Worm (Caenorhabditis elegans): ENCODE results near the gene gba-4.

DNA sequence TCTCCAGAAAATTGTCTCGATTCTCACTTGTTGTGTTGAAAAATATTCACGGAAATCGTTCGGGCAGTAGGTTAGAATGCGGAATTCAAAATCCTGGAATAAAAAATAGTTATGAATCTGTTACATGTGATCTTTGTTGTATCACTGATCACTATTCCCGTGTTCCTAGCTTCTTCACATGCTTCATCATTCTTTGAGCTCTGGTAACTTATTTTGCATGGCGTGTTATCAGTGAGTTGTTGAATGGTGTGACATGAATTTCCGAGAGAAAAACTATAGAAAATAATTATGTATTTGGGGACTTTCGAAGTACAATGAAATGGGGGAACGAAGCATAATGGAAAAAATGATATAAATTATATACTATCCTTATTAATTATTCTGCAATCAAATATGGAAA lies 42.9 kb upstream of the gba-4 start:
- TF ChIP-seq lir-3 (tag; optimal IDR thresholded peaks at IDR 0.05) (no peak), T26A8.4 (GFP tag; IDR thresholded peaks at IDR 0.05) (no peak), fos-1 (tag; optimal IDR thresholded peaks at IDR 0.05) (no peak), aly-2 (tag; optimal IDR thresholded peaks at IDR 0.05) (no peak), cey-2 (tag; optimal IDR thresholded peaks at IDR 0.05; ENCODE audit: borderline replicate concordance, insufficient read depth) (no peak), ztf-11 (tag; optimal IDR thresholded peaks at IDR 0.05) (no peak), jun-1 (tag; optimal IDR thresholded peaks at IDR 0.05) (no peak), unc-130 (GFP tag; optimal IDR thresholded peaks at IDR 0.05) (no peak), sdz-12 (GFP tag; optimal IDR thresholded peaks at IDR 0.05) (no peak)

All from whole organism, L4 larva.